In genomic region chr2L:7969329-7969728, dm6 we compare ENCODE assay signal across 3 fruit fly cellular contexts.
A peak's percentile ranks its signal among the peaks of the same experiment; 100 is the strongest.
TF ChIP-seq lines count a peak whose summit lies in the region.

No protein-coding gene starts in this region.

- no peak for TF ChIP-seq CTCF in whole organism, embryonic (GFP tag; optimal IDR thresholded peaks at IDR 0.05; lab: Kevin White, UChicago)

TF ChIP-seq in whole organism, adult, 20 proteins besides CTCF, POLR2A, EP300 and RAD21:
- TF ChIP-seq pad (GFP tag; optimal IDR thresholded peaks at IDR 0.05; lab: Kevin White, UChicago), result no peak
- peak; percentile 80 for TF ChIP-seq ovo (GFP tag; optimal IDR thresholded peaks at IDR 0.05; lab: Kevin White, UChicago)

TF ChIP-seq in whole organism, embryonic, 481 proteins besides CTCF, POLR2A, EP300 and RAD21:
- TF ChIP-seq CG8478 (optimal IDR thresholded peaks at IDR 0.05; lab: Kevin White, UChicago) (no peak), CG17612 (GFP tag; IDR thresholded peaks at IDR 0.05; lab: Robert Waterston, UW) (0 out of 2 replicates have a peak, but pooled peaks have one; percentile 7), crol (GFP tag; IDR thresholded peaks at IDR 0.05; lab: Robert Waterston, UW) (peak; percentile 51)

TF ChIP-seq in whole organism, pupa, 21 proteins besides CTCF, POLR2A, EP300 and RAD21:
- TF ChIP-seq EcR (GFP tag; optimal IDR thresholded peaks at IDR 0.05; lab: Kevin White, UChicago), result no peak
- TF ChIP-seq CG4496 (GFP tag; IDR thresholded peaks at IDR 0.05; lab: Robert Waterston, UW), result peak; percentile 19; the same call in 1 of the 3 replicates
- no peak for TF ChIP-seq CG9948 (tag; optimal IDR thresholded peaks at IDR 0.05; lab: Kevin White, UChicago)
- TF ChIP-seq CG13204 (GFP tag; optimal IDR thresholded peaks at IDR 0.05; lab: Kevin White, UChicago), result no peak
- no peak for TF ChIP-seq CG15710 (tag; optimal IDR thresholded peaks at IDR 0.05; lab: Kevin White, UChicago)
- no peak for TF ChIP-seq Snoo (tag; optimal IDR thresholded peaks at IDR 0.05; lab: Kevin White, UChicago)
